Worm (Caenorhabditis elegans): ENCODE measurements around the gene mxl-3.

DNA sequence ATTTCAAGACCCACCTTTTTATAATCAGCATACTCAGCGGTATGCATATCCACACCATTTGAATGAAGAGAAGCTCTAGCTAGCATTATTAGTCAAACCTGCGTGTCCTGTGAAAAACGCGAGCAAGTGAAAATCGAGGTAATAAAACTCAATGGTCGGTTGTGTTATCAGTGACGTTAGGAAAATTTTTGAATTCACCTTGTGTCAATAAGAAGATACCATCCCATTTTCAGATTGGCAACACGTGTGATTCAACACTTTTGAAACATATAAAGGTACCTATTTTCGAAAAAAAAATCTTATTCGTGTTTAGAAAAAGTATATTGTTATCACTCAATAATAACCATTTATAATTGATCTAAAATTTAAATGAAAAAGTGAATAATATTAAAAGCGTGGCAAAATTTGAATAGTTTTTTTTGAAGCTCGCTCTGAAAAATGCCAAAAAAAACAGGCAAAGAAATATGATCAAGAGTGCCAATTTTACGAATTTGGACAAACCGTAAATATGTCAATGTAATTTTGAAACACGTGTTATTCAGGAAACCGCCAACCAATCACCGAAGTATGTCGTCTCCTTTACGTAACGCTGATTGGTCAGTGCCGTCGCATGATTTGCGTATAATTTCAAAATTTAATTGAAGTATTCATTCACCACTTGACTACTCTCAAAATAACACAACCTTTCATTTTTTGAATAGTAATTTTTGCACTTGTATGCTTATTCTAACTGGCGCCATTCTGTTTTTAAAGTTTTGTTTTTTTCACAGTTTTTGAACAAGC, 38.8 kb downstream of the mxl-3 start, which contains the start of gene F46G10.1:
- TF ChIP-seq unc-62 (GFP tag; optimal IDR thresholded peaks at IDR 0.05) (no peak), pha-4 (tag; optimal IDR thresholded peaks at IDR 0.05) (no peak), ztf-11 (tag; optimal IDR thresholded peaks at IDR 0.05) (no peak), nhr-28 (tag; optimal IDR thresholded peaks at IDR 0.05) (no peak), elt-1 (tag; optimal IDR thresholded peaks at IDR 0.05; ENCODE audit: borderline replicate concordance, insufficient read depth) (no peak), nhr-2 (tag; optimal IDR thresholded peaks at IDR 0.05) (no peak), unc-39 (tag; optimal IDR thresholded peaks at IDR 0.05) (no peak), blmp-1 (tag; optimal IDR thresholded peaks at IDR 0.05) (no peak), mep-1 (tag; optimal IDR thresholded peaks at IDR 0.05) (no peak), snpc-4 (tag; optimal IDR thresholded peaks at IDR 0.05) (no peak)
